Fruit fly (Drosophila melanogaster) whole organism, embryonic: ENCODE results near the gene nod.

Experiments
- Atf6 ChIP-seq: fragments of 200-800 bp; sonication (Bioruptor generic); IDR thresholded peaks from 2 replicates; pipeline ENCODE4 v1.3.6; 2022; ENCODE audit warnings: missing biosample characterization, missing genetic modification characterization
- B-H1 ChIP-seq: fragments of 200-800 bp; sonication (Bioruptor generic); IDR thresholded peaks from 3 replicates; pipeline ENCODE4 v1.3.6; 2022; ENCODE audit warnings: missing biosample characterization, missing genetic modification characterization
- CG10959 ChIP-seq: fragments of 200-800 bp; sonication (Bioruptor generic); IDR thresholded peaks from 2 replicates; pipeline ENCODE4 v1.3.6; 2022; ENCODE audit warnings: missing biosample characterization, missing genetic modification characterization
- CG11247 ChIP-seq: fragments of 200-800 bp; sonication (Bioruptor generic); IDR thresholded peaks from 2 replicates; pipeline ENCODE4 v1.3.6; 2022; ENCODE audit warnings: missing biosample characterization, missing genetic modification characterization
- CG11504 ChIP-seq: fragments of 200-800 bp; sonication (Bioruptor generic); optimal IDR thresholded peaks from 3 replicates; lab custom pipeline; 2019; ENCODE audit warnings: missing biosample characterization, mild to moderate bottlenecking, missing genetic modification characterization, moderate library complexity
- CG12659 ChIP-seq: fragments of 200-800 bp; sonication (Bioruptor generic); optimal IDR thresholded peaks from 3 replicates; lab custom pipeline; 2017; ENCODE audit warnings: mild to moderate bottlenecking, missing biosample characterization, missing genetic modification reagents, missing genetic modification characterization
- CG13424 ChIP-seq: fragments of 200-800 bp; sonication (Bioruptor generic); optimal IDR thresholded peaks from 2 replicates; lab custom pipeline; 2019; ENCODE audit warnings: missing biosample characterization, mild to moderate bottlenecking, missing genetic modification characterization, moderate library complexity
- CG13775 ChIP-seq: fragments of 200-800 bp; sonication (Bioruptor generic); optimal IDR thresholded peaks from 3 replicates; lab custom pipeline; 2017; ENCODE audit warnings: missing biosample characterization, mild to moderate bottlenecking, missing genetic modification characterization
- CG15073 ChIP-seq: fragments of 200-800 bp; sonication (Bioruptor generic); optimal IDR thresholded peaks from 2 replicates; lab custom pipeline; 2016; ENCODE audit warnings: missing biosample characterization, missing genetic modification characterization
- CG15269 ChIP-seq: fragments of 200-800 bp; sonication (Bioruptor generic); optimal IDR thresholded peaks from 2 replicates; lab custom pipeline; 2018; ENCODE audit warnings: missing biosample characterization, mild to moderate bottlenecking, missing genetic modification characterization, moderate library complexity
- CG1647 ChIP-seq: fragments of 200-800 bp; sonication (Bioruptor generic); optimal IDR thresholded peaks from 3 replicates; lab custom pipeline; 2016; ENCODE audit warnings: missing biosample characterization, missing genetic modification characterization
- CG16863 ChIP-seq: fragments of 200-800 bp; sonication (Bioruptor generic); optimal IDR thresholded peaks from 3 replicates; lab custom pipeline; 2016; ENCODE audit warnings: missing biosample characterization, missing genetic modification characterization
- CG17385 ChIP-seq: fragments of 200-800 bp; sonication (Bioruptor generic); optimal IDR thresholded peaks from 3 replicates; lab custom pipeline; 2018; ENCODE audit warnings: missing biosample characterization, mild to moderate bottlenecking, missing genetic modification characterization
- CG17912 ChIP-seq: fragments of 200-800 bp; sonication (Bioruptor generic); optimal IDR thresholded peaks from 2 replicates; lab custom pipeline; 2018; ENCODE audit warnings: missing biosample characterization, mild to moderate bottlenecking, missing genetic modification characterization
- CG2875 ChIP-seq: fragments of 200-800 bp; sonication (Bioruptor generic); optimal IDR thresholded peaks from 2 replicates; lab custom pipeline; 2017; ENCODE audit warnings: missing biosample characterization, mild to moderate bottlenecking, missing genetic modification characterization, missing genetic modification reagents
- CG31224 ChIP-seq: fragments of 200-800 bp; sonication (Bioruptor generic); IDR thresholded peaks from 2 replicates; pipeline ENCODE4 v1.3.6; 2022; ENCODE audit warnings: missing biosample characterization, missing genetic modification characterization
- CG43689 ChIP-seq: fragments of 200-800 bp; sonication (Bioruptor generic); IDR thresholded peaks from 2 replicates; pipeline ENCODE4 v1.3.6; 2022; ENCODE audit warnings: missing biosample characterization, missing genetic modification characterization
- CG4424 ChIP-seq: fragments of 200-800 bp; sonication (Bioruptor generic); optimal IDR thresholded peaks from 3 replicates; lab custom pipeline; 2016; ENCODE audit warnings: missing biosample characterization, missing genetic modification characterization
- CG4820 ChIP-seq: fragments of 200-800 bp; sonication (Bioruptor generic); optimal IDR thresholded peaks from 3 replicates; lab custom pipeline; 2016; ENCODE audit warnings: missing biosample characterization, missing genetic modification characterization
- CG8765 ChIP-seq: fragments of 200-800 bp; sonication (Bioruptor generic); IDR thresholded peaks from 2 replicates; pipeline ENCODE4 v1.3.6; 2022; ENCODE audit warnings: missing biosample characterization, missing genetic modification characterization
- CG9215 ChIP-seq: fragments of 200-800 bp; sonication (Bioruptor generic); IDR thresholded peaks from 2 replicates; pipeline ENCODE4 v1.3.6; 2022; ENCODE audit warnings: missing biosample characterization, missing genetic modification characterization
- CG9797 ChIP-seq: fragments of 200-800 bp; sonication (Bioruptor generic); optimal IDR thresholded peaks from 3 replicates; lab custom pipeline; 2018; ENCODE audit warnings: missing biosample characterization, mild to moderate bottlenecking, missing genetic modification characterization
- Deaf1 ChIP-seq: fragments of 200-800 bp; optimal IDR thresholded peaks from 3 replicates; lab custom pipeline; 2019; ENCODE audit warnings: missing biosample characterization, mild to moderate bottlenecking, missing genetic modification characterization, moderate library complexity
- Dek ChIP-seq: fragments of 200-800 bp; sonication (Bioruptor generic); optimal IDR thresholded peaks from 3 replicates; lab custom pipeline; 2019; ENCODE audit warnings: missing biosample characterization, mild to moderate bottlenecking, missing genetic modification characterization, moderate library complexity
- E2f2 ChIP-seq: fragments of 200-800 bp; sonication (Bioruptor generic); IDR thresholded peaks from 2 replicates; pipeline ENCODE4 v1.3.6; 2022; ENCODE audit warnings: missing biosample characterization, missing genetic modification characterization
- Eip74EF ChIP-seq, 2 experiments: fragments of 200-800 bp in 1 of 2; fragments of >200 bp in 1 of 2; sonication (Bioruptor generic) in 1 of 2; optimal IDR thresholded peaks; 2 replicates each; lab custom pipeline; 2017 to 2019; ENCODE audit warnings: missing biosample characterization in 2 of 2, missing genetic modification characterization in 2 of 2, mild to moderate bottlenecking in 1 of 2, moderate library complexity in 1 of 2
- Med ChIP-seq: fragments of 200-800 bp; sonication (Bioruptor generic); peaks from one replicate; lab custom pipeline; 2016; ENCODE audit warnings: missing biosample characterization, missing genetic modification characterization, mild to moderate bottlenecking, inconsistent platforms, moderate library complexity
- Poxn ChIP-seq: fragments of 200-800 bp; sonication (Bioruptor generic); IDR thresholded peaks from 2 replicates; pipeline ENCODE4 v1.3.6; 2022; ENCODE audit warnings: missing biosample characterization, missing genetic modification characterization
- Rfx ChIP-seq: fragments of 200-800 bp; sonication (Bioruptor generic); IDR thresholded peaks from 2 replicates; pipeline ENCODE4 v1.3.6; 2022; ENCODE audit warnings: missing biosample characterization, missing genetic modification characterization
- Side ChIP-seq: fragments of 200-800 bp; sonication (Bioruptor generic); optimal IDR thresholded peaks from 2 replicates; lab custom pipeline; 2016; ENCODE audit warnings: missing biosample characterization, missing genetic modification characterization
- Xrp1 ChIP-seq: fragments of 200-800 bp; sonication (Bioruptor generic); IDR thresholded peaks from 2 replicates; pipeline ENCODE4 v1.3.6; 2022; ENCODE audit warnings: missing biosample characterization, missing genetic modification characterization
- ap ChIP-seq: fragments of 200-800 bp; sonication (Bioruptor generic); IDR thresholded peaks from 2 replicates; pipeline ENCODE4 v1.3.6; 2022; ENCODE audit warnings: missing biosample characterization, missing genetic modification characterization
- bab2 ChIP-seq: fragments of 200-800 bp; sonication (Bioruptor generic); optimal IDR thresholded peaks from 2 replicates; lab custom pipeline; 2016; ENCODE audit warnings: missing biosample characterization, missing genetic modification characterization
- cg ChIP-seq: fragments of 200-800 bp; sonication (Bioruptor generic); optimal IDR thresholded peaks from 3 replicates; lab custom pipeline; 2019; ENCODE audit warnings: missing biosample characterization, mild to moderate bottlenecking, missing genetic modification characterization, moderate library complexity
- chif ChIP-seq, 2 experiments: fragments of 200-800 bp; sonication (Bioruptor generic); optimal IDR thresholded peaks; 3 replicates each; lab custom pipeline; 2016; ENCODE audit warnings: missing biosample characterization in 2 of 2, missing genetic modification characterization in 2 of 2
- ci ChIP-seq: fragments of 200-800 bp; sonication (Bioruptor generic); IDR thresholded peaks from 3 replicates; pipeline ENCODE4 v1.3.6; 2022; ENCODE audit warnings: missing biosample characterization, missing genetic modification characterization
- esg ChIP-seq: fragments of 200-800 bp; sonication (Bioruptor generic); conservative IDR thresholded peaks from 2 replicates; pipeline ENCODE4 v1.3.6; 2022; ENCODE audit warnings: missing biosample characterization, missing genetic modification characterization
- gem ChIP-seq: fragments of 200-800 bp; sonication (Bioruptor generic); optimal IDR thresholded peaks from 2 replicates; lab custom pipeline; 2019; ENCODE audit warnings: missing biosample characterization, mild to moderate bottlenecking, missing genetic modification characterization, moderate library complexity
- hkb ChIP-seq, 2 experiments: fragments of 200-800 bp in 1 of 2; fragments of >200 bp in 1 of 2; sonication (Bioruptor generic) in 1 of 2; IDR thresholded peaks in 1 of 2; optimal IDR thresholded peaks in 1 of 2; 2 replicates each; pipeline versions ENCODE4 v1.3.6 to Lab custom; 2017 to 2022; ENCODE audit warnings: missing biosample characterization in 1 of 2, missing genetic modification characterization in 1 of 2
- jing ChIP-seq: fragments of 200-800 bp; sonication (Bioruptor generic); optimal IDR thresholded peaks from 2 replicates; lab custom pipeline; 2018; ENCODE audit warnings: missing biosample characterization, mild to moderate bottlenecking, missing genetic modification characterization
- kay ChIP-seq: fragments of 200-800 bp; sonication (Bioruptor generic); optimal IDR thresholded peaks from 2 replicates; lab custom pipeline; 2016; ENCODE audit warnings: missing biosample characterization, missing genetic modification characterization
- mam ChIP-seq: fragments of 200-800 bp; sonication (Bioruptor generic); optimal IDR thresholded peaks from 3 replicates; lab custom pipeline; 2016; ENCODE audit warnings: missing biosample characterization, missing genetic modification characterization
- onecut ChIP-seq: fragments of 200-800 bp; sonication (Bioruptor generic); IDR thresholded peaks from 2 replicates; pipeline ENCODE4 v1.3.6; 2022; ENCODE audit warnings: missing biosample characterization, missing genetic modification characterization
- pb ChIP-seq: fragments of 200-800 bp; sonication (Bioruptor generic); optimal IDR thresholded peaks from 3 replicates; lab custom pipeline; 2016; ENCODE audit warnings: missing biosample characterization, missing genetic modification characterization
- salm ChIP-seq: fragments of 200-800 bp; sonication (Bioruptor generic); optimal IDR thresholded peaks from 2 replicates; lab custom pipeline; 2018; ENCODE audit warnings: missing biosample characterization, mild to moderate bottlenecking, missing genetic modification characterization
- sc ChIP-seq, 3 experiments: fragments of >200 bp in 2 of 3; fragments of 200-800 bp in 1 of 3; sonication (Bioruptor generic) in 1 of 3; optimal IDR thresholded peaks; 2 replicates in 2 of 3; 3 replicates in 1 of 3; lab custom pipeline; 2017; ENCODE audit warnings: mild to moderate bottlenecking in 1 of 3, missing biosample characterization in 1 of 3, missing genetic modification characterization in 1 of 3, missing genetic modification reagents in 1 of 3
- slbo ChIP-seq: fragments of 200-800 bp; sonication (Bioruptor generic); IDR thresholded peaks from 2 replicates; pipeline ENCODE4 v1.3.6; 2022; ENCODE audit warnings: missing biosample characterization, missing genetic modification characterization
- slou ChIP-seq: fragments of 200-800 bp; sonication (Bioruptor generic); optimal IDR thresholded peaks from 3 replicates; lab custom pipeline; 2016; ENCODE audit warnings: missing biosample characterization, missing genetic modification characterization
- ssp ChIP-seq: fragments of 200-800 bp; sonication (Bioruptor generic); IDR thresholded peaks from 2 replicates; pipeline ENCODE4 v1.3.6; 2022; ENCODE audit warnings: missing biosample characterization, missing genetic modification characterization
- trh ChIP-seq: fragments of 200-800 bp; sonication (Bioruptor generic); optimal IDR thresholded peaks from 2 replicates; lab custom pipeline; 2016; ENCODE audit warnings: missing biosample characterization, missing genetic modification characterization

The nod gene

dm6 chrX:11576540-11576939 lies 4.0 kb upstream of the nod start, which contains the start of gene CG11695 (continued):
- TF ChIP-seq E2f2, result peak; percentile 50
- TF ChIP-seq hkb (optimal IDR thresholded peaks at IDR 0.05; lab: Kevin White, UChicago), result peak; percentile 51
- peak; percentile 25; the same call in 1 of the 2 replicates for TF ChIP-seq hkb (GFP tag; IDR thresholded peaks at IDR 0.05; lab: Robert Waterston, UW)
- peak; percentile 7 for TF ChIP-seq CG9797 (GFP tag; lab: Kevin White, UChicago)
- no peak for TF ChIP-seq CG10959 (GFP tag; lab: Robert Waterston, UW)
- TF ChIP-seq slbo (GFP tag; lab: Robert Waterston, UW), result peak; percentile 80
- peak; percentile 64 for TF ChIP-seq Dek (tag; lab: Kevin White, UChicago)
- TF ChIP-seq ssp (GFP tag; lab: Robert Waterston, UW), result peak; percentile 29; the same call in 1 of the 2 replicates
- TF ChIP-seq CG31224, result no peak
- no peak for TF ChIP-seq ci (GFP tag; lab: Robert Waterston, UW)
- peak; percentile 58 for TF ChIP-seq CG4424
- peak; percentile 40 for TF ChIP-seq bab2 (GFP tag; lab: Kevin White, UChicago)
- TF ChIP-seq CG43689 (GFP tag; lab: Robert Waterston, UW), result no peak
- TF ChIP-seq mam (GFP tag; lab: Kevin White, UChicago), result peak; percentile 61
- TF ChIP-seq Atf6 (GFP tag; lab: Robert Waterston, UW), result peak; percentile 34; the same call in 1 of the 2 replicates
- peak; percentile 19 to 54 for TF ChIP-seq chif (GFP tag; optimal IDR thresholded peaks at IDR 0.05; lab: Kevin White, UChicago)
- TF ChIP-seq CG1647 (GFP tag; lab: Kevin White, UChicago), result peak; percentile 17
- peak; percentile 69 for TF ChIP-seq CG15269 (tag; lab: Kevin White, UChicago)
- TF ChIP-seq CG16863, result peak; percentile 28
- TF ChIP-seq CG13775 (GFP tag; lab: Kevin White, UChicago), result peak; percentile 65
- TF ChIP-seq CG15073 (GFP tag; lab: Kevin White, UChicago), result no peak
- peak; percentile 35 for TF ChIP-seq trh
- TF ChIP-seq CG4820 (GFP tag; lab: Kevin White, UChicago), result peak; percentile 48
- TF ChIP-seq CG13424, result peak; percentile 78
- TF ChIP-seq ap (GFP tag; lab: Robert Waterston, UW), result 0 out of 2 replicates have a peak, but pooled peaks have one; percentile 7
- TF ChIP-seq Side (GFP tag; lab: Kevin White, UChicago), result peak; percentile 20
- no peak for TF ChIP-seq CG2875
- no peak for TF ChIP-seq cg (GFP tag; lab: Kevin White, UChicago)
- no peak for TF ChIP-seq Eip74EF (GFP tag; optimal IDR thresholded peaks at IDR 0.05; lab: Kevin White, UChicago)
- peak; percentile 57 for TF ChIP-seq CG11247 (GFP tag; lab: Robert Waterston, UW)
- TF ChIP-seq slou (GFP tag; lab: Kevin White, UChicago), result peak; percentile 60
- peak; percentile 59 for TF ChIP-seq CG17385 (GFP tag; lab: Kevin White, UChicago)
- TF ChIP-seq CG12659 (GFP tag; lab: Kevin White, UChicago), result peak; percentile 72
- TF ChIP-seq CG11504, result peak; percentile 76
- TF ChIP-seq Deaf1 (tag; lab: Kevin White, UChicago), result peak; percentile 25
- peak; percentile 27 for TF ChIP-seq salm (tag; lab: Kevin White, UChicago)
- peak; percentile 71 for TF ChIP-seq Xrp1
- peak; percentile 47; the same call in 1 of the 2 replicates for TF ChIP-seq esg (GFP tag; lab: Robert Waterston, UW)
- TF ChIP-seq sc (optimal IDR thresholded peaks at IDR 0.05; lab: Kevin White, UChicago), result no peak
- TF ChIP-seq sc (GFP tag; optimal IDR thresholded peaks at IDR 0.05; lab: Kevin White, UChicago), result no peak
- peak; percentile 59 for TF ChIP-seq CG9215 (GFP tag; lab: Robert Waterston, UW)
- peak; percentile 48; the same call in 1 of the 2 replicates for TF ChIP-seq CG8765 (GFP tag; lab: Robert Waterston, UW)
- TF ChIP-seq kay (GFP tag; lab: Kevin White, UChicago), result peak; percentile 12
- TF ChIP-seq gem (tag; lab: Kevin White, UChicago), result peak; percentile 82
- TF ChIP-seq pb, result no peak
- no peak for TF ChIP-seq jing (GFP tag; lab: Kevin White, UChicago)
- no peak for TF ChIP-seq Poxn (GFP tag; lab: Robert Waterston, UW)
- TF ChIP-seq onecut (GFP tag; lab: Robert Waterston, UW), result peak; percentile 8; the same call in 1 of the 2 replicates
- TF ChIP-seq B-H1, result peak; percentile 45; the same call in 2 of the 3 replicates
- TF ChIP-seq Rfx (GFP tag; lab: Robert Waterston, UW), result peak; percentile 81
- TF ChIP-seq Med, result peak; percentile 91
- no peak for TF ChIP-seq CG17912 (GFP tag; lab: Kevin White, UChicago)
